Worm (Caenorhabditis elegans) whole organism, mixed stage, embryonic: ENCODE data around the gene C34B4.2.

Experiments
- M03D4.4 ChIP-seq: sonication (generic microtip); optimal IDR thresholded peaks from 2 replicates; lab custom pipeline; 2017; ENCODE audit warnings: mild to moderate bottlenecking, missing genetic modification characterization, missing compliant biosample characterization
- blmp-1 ChIP-seq: fragments of 150-350 bp; optimal IDR thresholded peaks from 2 replicates; lab custom pipeline; 2014; ENCODE audit warnings: missing biosample characterization, missing genetic modification characterization
- ceh-39 ChIP-seq: fragments of 150-350 bp; optimal IDR thresholded peaks from 2 replicates; lab custom pipeline; 2014; ENCODE audit warnings: missing biosample characterization, missing genetic modification characterization
- lin-13 ChIP-seq: fragments of 150-350 bp; optimal IDR thresholded peaks from 2 replicates; lab custom pipeline; 2014; ENCODE audit warnings: missing biosample characterization, missing genetic modification characterization
- mab-5 ChIP-seq: fragments of 150-350 bp; optimal IDR thresholded peaks from 2 replicates; lab custom pipeline; 2014; ENCODE audit warnings: missing biosample characterization, missing genetic modification characterization
- snpc-4 ChIP-seq: fragments of 150-350 bp; optimal IDR thresholded peaks from 2 replicates; lab custom pipeline; 2014; ENCODE audit warnings: missing biosample characterization, missing genetic modification characterization
- ztf-11 ChIP-seq: fragments of 150-350 bp; optimal IDR thresholded peaks from 2 replicates; lab custom pipeline; 2014; ENCODE audit warnings: missing biosample characterization, missing genetic modification characterization

DNA sequence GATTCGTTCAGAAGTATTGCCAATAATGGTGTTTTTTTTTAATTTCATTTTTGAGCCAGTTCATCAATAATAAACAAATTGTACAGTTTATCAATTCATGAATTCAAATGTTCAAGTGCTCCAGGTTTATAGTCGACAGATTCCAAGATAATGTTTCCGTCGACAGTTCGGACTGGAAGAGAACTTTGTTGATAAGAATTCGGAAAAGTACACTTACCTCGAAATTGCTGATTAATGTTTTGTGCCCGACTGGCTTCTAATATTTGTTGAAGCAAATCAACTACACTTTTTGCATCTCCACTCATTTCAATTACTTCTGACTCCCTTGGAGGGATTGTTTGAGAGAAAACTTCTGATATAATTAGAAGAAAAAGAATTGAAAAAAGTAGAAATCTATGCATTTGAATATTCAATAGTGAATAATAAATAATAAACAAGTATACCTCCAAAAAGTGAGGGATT, 33.7 kb upstream of the C34B4.2 start, which contains the start of gene W07G4.8:
- TF ChIP-seq lin-13, result no peak
- TF ChIP-seq snpc-4 (tag; lab: Kevin White, UChicago), result no peak
- no peak for TF ChIP-seq M03D4.4
- no peak for TF ChIP-seq ceh-39 (tag; lab: Kevin White, UChicago)
- no peak for TF ChIP-seq blmp-1 (tag; lab: Kevin White, UChicago)
- TF ChIP-seq mab-5 (tag; lab: Kevin White, UChicago), result no peak
- no peak for TF ChIP-seq ztf-11 (tag; lab: Kevin White, UChicago)
